Fruit fly (Drosophila melanogaster) whole organism, embryonic: ENCODE measurements around the gene CG5510.

Source experiments
- CG10147 ChIP-seq: fragments of 200-800 bp; sonication (Bioruptor generic); optimal IDR thresholded peaks from 2 replicates; lab custom pipeline; 2019; ENCODE audit warnings: missing biosample characterization, mild to moderate bottlenecking, missing genetic modification characterization, moderate library complexity
- CG11247 ChIP-seq: fragments of 200-800 bp; sonication (Bioruptor generic); IDR thresholded peaks from 2 replicates; pipeline ENCODE4 v1.3.6; 2022; ENCODE audit warnings: missing biosample characterization, missing genetic modification characterization
- CG11695 ChIP-seq: fragments of 200-800 bp; sonication (Bioruptor generic); IDR thresholded peaks from 3 replicates; pipeline ENCODE4 v1.3.6; 2022; ENCODE audit warnings: missing biosample characterization, missing genetic modification characterization
- CG14710 ChIP-seq: fragments of 200-800 bp; sonication (Bioruptor generic); optimal IDR thresholded peaks from 3 replicates; lab custom pipeline; 2019; ENCODE audit warnings: missing biosample characterization, mild to moderate bottlenecking, missing genetic modification characterization, moderate library complexity
- CG14860 ChIP-seq: fragments of 200-800 bp; sonication (Bioruptor generic); IDR thresholded peaks from 3 replicates; pipeline ENCODE4 v1.3.6; 2022; ENCODE audit warnings: missing biosample characterization, missing genetic modification characterization; ENCODE audit not compliant: partially characterized antibody
- CG17328 ChIP-seq: fragments of 200-800 bp; sonication (Bioruptor generic); IDR thresholded peaks from 2 replicates; pipeline ENCODE4 v1.3.6; 2022; ENCODE audit warnings: missing biosample characterization, missing genetic modification characterization
- CG17802 ChIP-seq: fragments of 200-800 bp; sonication (Bioruptor generic); optimal IDR thresholded peaks from 2 replicates; lab custom pipeline; 2018; ENCODE audit warnings: missing biosample characterization, mild to moderate bottlenecking, missing genetic modification characterization, moderate library complexity
- CG2875 ChIP-seq: fragments of 200-800 bp; sonication (Bioruptor generic); optimal IDR thresholded peaks from 2 replicates; lab custom pipeline; 2017; ENCODE audit warnings: missing biosample characterization, mild to moderate bottlenecking, missing genetic modification characterization, missing genetic modification reagents
- CG31441 ChIP-seq: fragments of 200-800 bp; sonication (Bioruptor generic); IDR thresholded peaks from 2 replicates; pipeline ENCODE4 v1.3.6; 2022; ENCODE audit warnings: missing biosample characterization, missing genetic modification characterization
- CG4730 ChIP-seq: fragments of 200-800 bp; sonication (Bioruptor generic); IDR thresholded peaks from 2 replicates; pipeline ENCODE4 v1.3.6; 2022; ENCODE audit warnings: missing biosample characterization, missing genetic modification characterization
- CG5245 ChIP-seq: fragments of 200-800 bp; sonication (Bioruptor generic); optimal IDR thresholded peaks from 3 replicates; lab custom pipeline; 2016; ENCODE audit warnings: missing biosample characterization, missing genetic modification characterization
- CG7271 ChIP-seq: fragments of 200-800 bp; sonication (Bioruptor generic); optimal IDR thresholded peaks from 2 replicates; lab custom pipeline; 2018; ENCODE audit warnings: missing biosample characterization, mild to moderate bottlenecking, missing genetic modification characterization, moderate library complexity
- CG7372 ChIP-seq: fragments of 200-800 bp; sonication (Bioruptor generic); IDR thresholded peaks from 2 replicates; pipeline ENCODE4 v1.3.6; 2022; ENCODE audit warnings: missing biosample characterization, missing genetic modification characterization
- CG7928 ChIP-seq: fragments of 200-800 bp; sonication (Bioruptor generic); optimal IDR thresholded peaks from 2 replicates; lab custom pipeline; 2017; ENCODE audit warnings: missing biosample characterization, mild to moderate bottlenecking, missing genetic modification characterization
- CG8388 ChIP-seq: fragments of 200-800 bp; sonication (Bioruptor generic); optimal IDR thresholded peaks from 2 replicates; lab custom pipeline; 2019; ENCODE audit warnings: missing biosample characterization, mild to moderate bottlenecking, missing genetic modification characterization, moderate library complexity
- CG9876 ChIP-seq: fragments of 200-800 bp; sonication (Bioruptor generic); optimal IDR thresholded peaks from 2 replicates; lab custom pipeline; 2016; ENCODE audit warnings: missing biosample characterization, missing genetic modification characterization
- CrebB ChIP-seq: fragments of 200-800 bp; sonication (Bioruptor generic); optimal IDR thresholded peaks from 3 replicates; lab custom pipeline; 2018; ENCODE audit warnings: missing biosample characterization, mild to moderate bottlenecking, missing genetic modification characterization
- D19A ChIP-seq: fragments of 200-800 bp; optimal IDR thresholded peaks from 3 replicates; lab custom pipeline; 2019; ENCODE audit warnings: missing biosample characterization, mild to moderate bottlenecking, missing genetic modification characterization, moderate library complexity
- Dip3 ChIP-seq: fragments of 200-800 bp; sonication (Bioruptor generic); optimal IDR thresholded peaks from 3 replicates; lab custom pipeline; 2016; ENCODE audit warnings: missing biosample characterization, missing genetic modification characterization
- Doc3 ChIP-seq: fragments of 200-800 bp; sonication (Bioruptor generic); IDR thresholded peaks from 3 replicates; pipeline ENCODE4 v1.3.6; 2022; ENCODE audit warnings: missing biosample characterization, missing genetic modification characterization; ENCODE audit not compliant: partially characterized antibody
- E2f1 ChIP-seq: fragments of 200-800 bp; sonication (Bioruptor generic); IDR thresholded peaks from 2 replicates; pipeline ENCODE4 v1.3.6; 2022; ENCODE audit warnings: missing biosample characterization, missing genetic modification characterization
- HLH3B ChIP-seq: fragments of 200-800 bp; sonication (Bioruptor generic); IDR thresholded peaks from 2 replicates; pipeline ENCODE4 v1.3.6; 2022; ENCODE audit warnings: missing biosample characterization, missing genetic modification characterization
- Hmx ChIP-seq: fragments of 200-800 bp; sonication (Bioruptor generic); optimal IDR thresholded peaks from 2 replicates; lab custom pipeline; 2016; ENCODE audit warnings: missing biosample characterization, missing genetic modification characterization
- Hr3 ChIP-seq: fragments of 200-800 bp; sonication (Bioruptor generic); optimal IDR thresholded peaks from 3 replicates; lab custom pipeline; 2016; ENCODE audit warnings: missing biosample characterization, missing genetic modification characterization
- Med ChIP-seq: fragments of 200-800 bp; sonication (Bioruptor generic); peaks from one replicate; lab custom pipeline; 2016; ENCODE audit warnings: missing biosample characterization, missing genetic modification characterization, mild to moderate bottlenecking, inconsistent platforms, moderate library complexity
- Mes4 ChIP-seq: fragments of 200-800 bp; sonication (Bioruptor generic); optimal IDR thresholded peaks from 2 replicates; lab custom pipeline; 2016; ENCODE audit warnings: missing biosample characterization, missing genetic modification characterization
- PHDP ChIP-seq: fragments of 200-800 bp; sonication (Bioruptor generic); optimal IDR thresholded peaks from 3 replicates; lab custom pipeline; 2018; ENCODE audit warnings: missing biosample characterization, mild to moderate bottlenecking, missing genetic modification characterization, moderate library complexity
- Pdp1 ChIP-seq, 2 experiments: fragments of 200-800 bp; sonication (Bioruptor generic); optimal IDR thresholded peaks; 3 replicates each; lab custom pipeline; 2016; ENCODE audit warnings: missing biosample characterization in 2 of 2, missing genetic modification characterization in 2 of 2, mild to moderate bottlenecking in 1 of 2, moderate library complexity in 1 of 2
- Xrp1 ChIP-seq: fragments of 200-800 bp; sonication (Bioruptor generic); IDR thresholded peaks from 2 replicates; pipeline ENCODE4 v1.3.6; 2022; ENCODE audit warnings: missing biosample characterization, missing genetic modification characterization
- ac ChIP-seq: fragments of 200-800 bp; sonication (Bioruptor generic); optimal IDR thresholded peaks from 3 replicates; lab custom pipeline; 2017; ENCODE audit warnings: missing biosample characterization, mild to moderate bottlenecking, missing genetic modification characterization
- ase ChIP-seq: fragments of 200-800 bp; sonication (Bioruptor generic); IDR thresholded peaks from 3 replicates; pipeline ENCODE4 v1.3.6; 2022; ENCODE audit warnings: missing biosample characterization, missing genetic modification characterization
- az2 ChIP-seq: fragments of 200-800 bp; sonication (Bioruptor generic); optimal IDR thresholded peaks from 3 replicates; lab custom pipeline; 2016; ENCODE audit warnings: missing biosample characterization, missing genetic modification characterization
- bab2 ChIP-seq: fragments of 200-800 bp; sonication (Bioruptor generic); optimal IDR thresholded peaks from 2 replicates; lab custom pipeline; 2016; ENCODE audit warnings: missing biosample characterization, missing genetic modification characterization
- bsh ChIP-seq, 2 experiments: fragments of 200-800 bp; sonication (Bioruptor generic); optimal IDR thresholded peaks; 2 replicates each; lab custom pipeline; 2017 to 2018; ENCODE audit warnings: mild to moderate bottlenecking in 2 of 2, missing biosample characterization in 2 of 2, missing genetic modification characterization in 2 of 2, moderate library complexity in 1 of 2
- croc ChIP-seq: fragments of 200-800 bp; sonication (Bioruptor generic); conservative IDR thresholded peaks from 3 replicates; pipeline ENCODE4 v1.3.6; 2022; ENCODE audit warnings: missing biosample characterization, missing genetic modification characterization
- cwo ChIP-seq: fragments of 200-800 bp; sonication (Bioruptor generic); optimal IDR thresholded peaks from 3 replicates; lab custom pipeline; 2017; ENCODE audit warnings: missing biosample characterization, missing genetic modification characterization, mild to moderate bottlenecking, moderate library complexity, missing genetic modification reagents
- dpn ChIP-seq, 2 experiments: fragments of 200-800 bp; sonication (Bioruptor generic); optimal IDR thresholded peaks; 3 replicates each; lab custom pipeline; 2016; ENCODE audit warnings: missing biosample characterization in 2 of 2, missing genetic modification characterization in 2 of 2
- ems ChIP-seq: fragments of 200-800 bp; sonication (Bioruptor generic); optimal IDR thresholded peaks from 3 replicates; lab custom pipeline; 2016; ENCODE audit warnings: missing biosample characterization, missing genetic modification characterization
- esg ChIP-seq: fragments of 200-800 bp; sonication (Bioruptor generic); conservative IDR thresholded peaks from 2 replicates; pipeline ENCODE4 v1.3.6; 2022; ENCODE audit warnings: missing biosample characterization, missing genetic modification characterization
- ewg ChIP-seq: fragments of 200-800 bp; sonication (Bioruptor generic); optimal IDR thresholded peaks from 3 replicates; lab custom pipeline; 2017; ENCODE audit warnings: mild to moderate bottlenecking, missing biosample characterization, missing genetic modification reagents, missing genetic modification characterization
- ind ChIP-seq: fragments of 200-800 bp; sonication (Bioruptor generic); optimal IDR thresholded peaks from 3 replicates; lab custom pipeline; 2016; ENCODE audit warnings: missing biosample characterization, missing genetic modification characterization
- jigr1 ChIP-seq: fragments of 200-800 bp; sonication (Bioruptor generic); IDR thresholded peaks from 3 replicates; pipeline ENCODE4 v1.3.6; 2022; ENCODE audit warnings: missing biosample characterization, missing genetic modification characterization
- lab ChIP-seq: fragments of 200-800 bp; sonication (Bioruptor generic); optimal IDR thresholded peaks from 3 replicates; lab custom pipeline; 2017; ENCODE audit warnings: missing biosample characterization, missing genetic modification characterization, mild to moderate bottlenecking, moderate library complexity, missing genetic modification reagents
- maf-S ChIP-seq: fragments of 200-800 bp; sonication (Bioruptor generic); optimal IDR thresholded peaks from 2 replicates; lab custom pipeline; 2016; ENCODE audit warnings: missing biosample characterization, missing genetic modification characterization
- mam ChIP-seq: fragments of 200-800 bp; sonication (Bioruptor generic); optimal IDR thresholded peaks from 3 replicates; lab custom pipeline; 2016; ENCODE audit warnings: missing biosample characterization, missing genetic modification characterization
- phol ChIP-seq: fragments of 200-800 bp; sonication (Bioruptor generic); optimal IDR thresholded peaks from 3 replicates; lab custom pipeline; 2018; ENCODE audit warnings: missing biosample characterization, mild to moderate bottlenecking, missing genetic modification characterization, moderate library complexity
- row ChIP-seq: fragments of 200-800 bp; sonication (Bioruptor generic); IDR thresholded peaks from 3 replicates; pipeline ENCODE4 v1.3.6; 2022; ENCODE audit warnings: missing biosample characterization, missing genetic modification characterization
- scrt ChIP-seq: fragments of 200-800 bp; sonication (Bioruptor generic); optimal IDR thresholded peaks from 2 replicates; lab custom pipeline; 2018; ENCODE audit warnings: missing biosample characterization, mild to moderate bottlenecking, missing genetic modification characterization, moderate library complexity
- sna ChIP-seq: fragments of 200-800 bp; sonication (Bioruptor generic); IDR thresholded peaks from 2 replicates; pipeline ENCODE4 v1.3.6; 2022; ENCODE audit warnings: missing biosample characterization, missing genetic modification characterization; ENCODE audit not compliant: partially characterized antibody
- tin ChIP-seq: fragments of 200-800 bp; sonication (Bioruptor generic); optimal IDR thresholded peaks from 3 replicates; lab custom pipeline; 2016; ENCODE audit warnings: missing biosample characterization, missing genetic modification characterization
- ttk ChIP-seq: fragments of 200-800 bp; sonication (Bioruptor generic); IDR thresholded peaks from 2 replicates; pipeline ENCODE4 v2.1.2; 2022; ENCODE audit warnings: missing biosample characterization, missing genetic modification characterization

CG5510 gene

DNA sequence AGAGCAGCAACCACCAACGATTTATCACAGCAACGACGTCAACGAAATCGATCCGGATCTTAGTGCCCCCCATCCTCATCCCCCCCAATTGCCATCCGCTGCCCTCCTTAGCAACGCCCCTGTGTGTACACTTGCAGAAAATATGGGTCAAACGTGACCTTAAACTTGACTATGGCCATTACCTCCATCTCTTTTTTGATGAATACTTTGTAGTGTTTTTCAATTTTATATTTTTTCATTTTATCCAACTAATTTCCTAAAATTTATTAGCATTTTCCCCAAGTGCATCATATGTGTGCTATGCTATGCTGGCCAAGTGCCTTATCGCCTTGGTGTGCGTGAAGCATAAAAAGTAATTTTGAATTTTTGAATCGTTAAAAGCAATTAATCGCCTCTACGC lies 26.4 kb downstream of the CG5510 start (continued):
- TF ChIP-seq CG8388: peak; percentile 12
- TF ChIP-seq CG4730 (GFP tag; lab: Robert Waterston, UW): 0 out of 2 replicates have a peak, but pooled peaks have one; percentile 19
- TF ChIP-seq esg (GFP tag; lab: Robert Waterston, UW): peak; percentile 31; the same call in 1 of the 2 replicates
- TF ChIP-seq phol (tag; lab: Kevin White, UChicago): peak; percentile 40
- peak; percentile 23 for TF ChIP-seq ind (GFP tag; lab: Kevin White, UChicago)
- peak; percentile 71 for TF ChIP-seq Med (GFP tag; lab: Kevin White, UChicago)
- TF ChIP-seq CG31441 (GFP tag; lab: Robert Waterston, UW): peak; percentile 47; the same call in 1 of the 2 replicates
- peak; percentile 15 for TF ChIP-seq ewg (GFP tag; lab: Kevin White, UChicago)
- TF ChIP-seq dpn (GFP tag; optimal IDR thresholded peaks at IDR 0.05; lab: Kevin White, UChicago): peak in 1 of 2 experiments; percentile 14
- TF ChIP-seq Hmx: no peak
- TF ChIP-seq E2f1 (GFP tag; lab: Robert Waterston, UW): peak; percentile 58
- 0 out of 3 replicates have a peak, but pooled peaks have one; percentile 14 for TF ChIP-seq ase
- peak; percentile 52 for TF ChIP-seq row
- no peak for TF ChIP-seq CG7928
- TF ChIP-seq croc (GFP tag; lab: Robert Waterston, UW): 0 out of 3 replicates have a peak, but pooled peaks have one; percentile 17
- TF ChIP-seq Hr3 (GFP tag; lab: Kevin White, UChicago): no peak
- TF ChIP-seq CG14710 (tag; lab: Kevin White, UChicago): peak; percentile 20
- TF ChIP-seq CG11247: 0 out of 2 replicates have a peak, but pooled peaks have one; percentile 14
- TF ChIP-seq bab2 (GFP tag; lab: Kevin White, UChicago): peak; percentile 8
- peak; percentile 59; the same call in 1 of the 3 replicates for TF ChIP-seq CG11695
- peak; percentile 19 for TF ChIP-seq tin
- TF ChIP-seq mam: peak; percentile 10
- TF ChIP-seq Xrp1: peak; percentile 32; the same call in 1 of the 2 replicates
- TF ChIP-seq cwo: peak; percentile 1
- no peak for TF ChIP-seq CG9876 (GFP tag; lab: Kevin White, UChicago)
- TF ChIP-seq lab (GFP tag; lab: Kevin White, UChicago): peak; percentile 24
- TF ChIP-seq CG17328: 0 out of 2 replicates have a peak, but pooled peaks have one; percentile 25
- peak; percentile 0 for TF ChIP-seq ems (GFP tag; lab: Kevin White, UChicago)
- peak; percentile 30 to 58 for TF ChIP-seq bsh (GFP tag; optimal IDR thresholded peaks at IDR 0.05; lab: Kevin White, UChicago)
- TF ChIP-seq CG5245: peak; percentile 18
- peak; percentile 32; the same call in 1 of the 2 replicates for TF ChIP-seq HLH3B (GFP tag; lab: Robert Waterston, UW)
- no peak for TF ChIP-seq sna
- 0 out of 2 replicates have a peak, but pooled peaks have one; percentile 30 for TF ChIP-seq ttk
- TF ChIP-seq az2: peak; percentile 18
- no peak for TF ChIP-seq CG2875 (GFP tag; lab: Kevin White, UChicago)
- peak; percentile 37 for TF ChIP-seq D19A

- TF ChIP-seq Pdp1 (GFP tag; optimal IDR thresholded peaks at IDR 0.05; lab: Kevin White, UChicago) (peak; percentile 19 to 71), D19A (peak; percentile 93), CG17802 (tag; lab: Kevin White, UChicago) (peak; percentile 65), CG7372 (GFP tag; lab: Robert Waterston, UW) (peak; percentile 73), Med (GFP tag; lab: Kevin White, UChicago) (peak; percentile 88), jigr1 (GFP tag; lab: Robert Waterston, UW) (peak; percentile 80), ac (peak; percentile 57), Dip3 (GFP tag; lab: Kevin White, UChicago) (no peak), maf-S (GFP tag; lab: Kevin White, UChicago) (no peak), CrebB (tag; lab: Kevin White, UChicago) (peak; percentile 89), scrt (GFP tag; lab: Kevin White, UChicago) (peak; percentile 82), Doc3 (GFP tag; lab: Robert Waterston, UW) (no peak), CG10147 (GFP tag; lab: Kevin White, UChicago) (peak; percentile 79), PHDP (tag; lab: Kevin White, UChicago) (peak; percentile 96), CG14860 (0 out of 3 replicates have a peak, but pooled peaks have one; percentile 40), CG7271 (tag; lab: Kevin White, UChicago) (peak; percentile 27), Mes4 (GFP tag; lab: Kevin White, UChicago) (no peak), CG2875 (GFP tag; lab: Kevin White, UChicago) (peak; percentile 95)
Observed at dm6 chr3R:24141013-24141592, 28.3 kb downstream of the CG5510 start, which contains the start of gene Kal1. Gene Kal1, plus strand, starts transcription at chr3R:24141395.
